Worm (Caenorhabditis elegans): ENCODE data around the gene fubl-2.

The fubl-2 gene

ce11 chrIII:7116615-7117252, 29.2 kb upstream of the fubl-2 start:
- TF ChIP-seq ceh-82 (tag; optimal IDR thresholded peaks at IDR 0.05) (peak; percentile 50 to 64 (median 59)), nhr-237 (tag; optimal IDR thresholded peaks at IDR 0.05) (no peak), elt-2 (tag; optimal IDR thresholded peaks at IDR 0.05) (peak; percentile 26), lin-35 (GFP tag; optimal IDR thresholded peaks at IDR 0.05) (peak; percentile 44 to 73), nhr-71 (tag; optimal IDR thresholded peaks at IDR 0.05) (peak; percentile 91), nhr-47 (tag; optimal IDR thresholded peaks at IDR 0.05) (peak; percentile 75), alr-1 (tag; optimal IDR thresholded peaks at IDR 0.05; ENCODE audit: borderline replicate concordance) (no peak), nhr-20 (tag; optimal IDR thresholded peaks at IDR 0.05) (peak; percentile 88), lin-39 (tag; optimal IDR thresholded peaks at IDR 0.05) (peak; percentile 51), ztf-11 (tag; optimal IDR thresholded peaks at IDR 0.05) (no peak), ztf-4 (tag; optimal IDR thresholded peaks at IDR 0.05) (peak; percentile 43), zag-1 (tag; optimal IDR thresholded peaks at IDR 0.05) (no peak), dpl-1 (GFP tag; optimal IDR thresholded peaks at IDR 0.05) (peak; percentile 13 to 61 (median 29)), nhr-28 (tag; optimal IDR thresholded peaks at IDR 0.05) (no peak), unc-86 (tag; optimal IDR thresholded peaks at IDR 0.05) (no peak), pag-3 (tag; optimal IDR thresholded peaks at IDR 0.05; ENCODE audit: borderline replicate concordance, insufficient read depth) (no peak), nhr-76 (tag; optimal IDR thresholded peaks at IDR 0.05) (no peak), unc-130 (tag; optimal IDR thresholded peaks at IDR 0.05) (no peak), tbx-2 (tag; optimal IDR thresholded peaks at IDR 0.05) (peak; percentile 55), C04F5.9 (tag; optimal IDR thresholded peaks at IDR 0.05) (no peak), tlp-1 (tag; optimal IDR thresholded peaks at IDR 0.05) (no peak), sptf-1 (tag; optimal IDR thresholded peaks at IDR 0.05) (no peak), ces-1 (GFP tag; optimal IDR thresholded peaks at IDR 0.05) (no peak), mef-2 (tag; optimal IDR thresholded peaks at IDR 0.05) (no peak), efl-3 (GFP tag; optimal IDR thresholded peaks at IDR 0.05) (no peak), skn-1 (tag; optimal IDR thresholded peaks at IDR 0.05) (peak; percentile 61), nhr-84 (tag; optimal IDR thresholded peaks at IDR 0.05) (no peak), nhr-77 (tag; optimal IDR thresholded peaks at IDR 0.05) (peak; percentile 74), nhr-12 (tag; optimal IDR thresholded peaks at IDR 0.05) (no peak), nhr-19 (GFP tag; conservative IDR thresholded peaks at IDR 0.05) (peak; percentile 86), hlh-17 (GFP tag; optimal IDR thresholded peaks at IDR 0.05; ENCODE audit: borderline replicate concordance) (no peak), dsc-1 (tag; optimal IDR thresholded peaks at IDR 0.05) (peak; percentile 51), unc-98 (GFP tag; IDR thresholded peaks at IDR 0.05) (no peak), aha-1 (tag; optimal IDR thresholded peaks at IDR 0.05) (no peak), C34B4.2 (tag; optimal IDR thresholded peaks at IDR 0.05) (no peak), zip-4 (GFP tag; optimal IDR thresholded peaks at IDR 0.05) (no peak), nhr-85 (tag) (peak; percentile 95), irx-1 (tag; optimal IDR thresholded peaks at IDR 0.05) (peak; percentile 12), Y116A8C.19 (tag; optimal IDR thresholded peaks at IDR 0.05; ENCODE audit: borderline replicate concordance) (no peak), aly-2 (tag; optimal IDR thresholded peaks at IDR 0.05) (peak; percentile 68), mep-1 (tag; optimal IDR thresholded peaks at IDR 0.05) (peak; percentile 77), jun-1 (tag; optimal IDR thresholded peaks at IDR 0.05) (peak; percentile 84), lir-3 (tag; optimal IDR thresholded peaks at IDR 0.05; ENCODE audit: poor library complexity) (peak; percentile 60), nhr-90 (tag; optimal IDR thresholded peaks at IDR 0.05; ENCODE audit: poor library complexity) (peak; percentile 63), snu-23 (GFP tag; optimal IDR thresholded peaks at IDR 0.05) (peak; percentile 88), mab-9 (GFP tag; IDR thresholded peaks at IDR 0.05) (no peak), grh-1 (GFP tag; IDR thresholded peaks at IDR 0.05) (no peak), blmp-1 (tag; optimal IDR thresholded peaks at IDR 0.05) (peak; percentile 78), unc-62 (GFP tag; optimal IDR thresholded peaks at IDR 0.05) (no peak), isw-1 (GFP tag; IDR thresholded peaks at IDR 0.05) (no peak), C16A3.4 (tag; optimal IDR thresholded peaks at IDR 0.05) (peak; percentile 72), ceh-88 (GFP tag; IDR thresholded peaks at IDR 0.05) (no peak)
